Worm (Caenorhabditis elegans) whole organism, L1 larva: ENCODE results near the gene cpna-2.

Source experiments
- ces-1 ChIP-seq: fragments of 150-350 bp; optimal IDR thresholded peaks from 2 replicates; lab custom pipeline; 2014; ENCODE audit warnings: missing biosample characterization, missing genetic modification reagents, missing genetic modification characterization
- lin-15B ChIP-seq: fragments of 150-350 bp; sonication (generic microtip); optimal IDR thresholded peaks from 3 replicates; lab custom pipeline; 2014; ENCODE audit warnings: missing biosample characterization, missing genetic modification characterization
- mdl-1 ChIP-seq, 2 experiments: fragments of 150-350 bp; optimal IDR thresholded peaks; 2 replicates each; lab custom pipeline; 2014 to 2017; ENCODE audit warnings: missing biosample characterization in 2 of 2, missing genetic modification characterization in 2 of 2, inconsistent platforms in 1 of 2
- nhr-237 ChIP-seq: fragments of 150-350 bp; optimal IDR thresholded peaks from 2 replicates; lab custom pipeline; 2014; ENCODE audit warnings: missing biosample characterization, missing genetic modification characterization
- nhr-28 ChIP-seq: fragments of 150-350 bp; optimal IDR thresholded peaks from 2 replicates; lab custom pipeline; 2014; ENCODE audit warnings: missing biosample characterization, missing genetic modification characterization
- tbx-2 ChIP-seq: sonication (generic microtip); optimal IDR thresholded peaks from 2 replicates; lab custom pipeline; 2016; ENCODE audit warnings: missing genetic modification characterization, missing compliant biosample characterization
- ztf-4 ChIP-seq: fragments of 150-350 bp; optimal IDR thresholded peaks from 2 replicates; lab custom pipeline; 2014; ENCODE audit warnings: missing biosample characterization, missing genetic modification characterization

DNA sequence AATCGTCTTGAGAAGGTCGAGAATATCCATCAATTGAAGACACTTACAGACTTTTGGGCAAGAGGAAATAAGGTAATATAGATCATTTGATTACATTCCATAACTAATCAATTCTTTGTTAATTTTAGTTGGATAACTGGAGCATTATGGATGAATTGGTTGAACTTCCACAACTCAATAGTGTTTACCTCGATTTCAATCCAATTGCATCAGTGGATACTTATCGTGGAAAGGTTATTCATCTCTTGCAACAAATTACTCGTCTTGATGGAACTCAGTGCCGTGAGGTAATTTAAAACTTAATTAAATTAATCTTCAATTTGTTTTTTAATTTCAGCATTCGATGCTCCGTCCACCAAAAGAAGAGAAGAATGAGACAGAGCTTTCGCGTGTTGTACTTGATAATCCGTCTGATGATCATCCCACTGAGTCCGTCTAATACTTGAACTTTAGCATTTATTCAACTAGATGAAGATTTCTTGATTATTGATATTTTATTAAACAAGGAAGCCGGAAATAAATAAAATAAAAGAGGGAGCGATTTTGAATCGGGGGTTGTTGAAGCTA, 48.8 kb downstream of the cpna-2 start:
- TF ChIP-seq ztf-4 (tag; lab: Kevin White, UChicago) (no peak), mdl-1 (tag; optimal IDR thresholded peaks at IDR 0.05; lab: Kevin White, UChicago) (no peak), ces-1 (no peak), tbx-2 (tag; lab: Kevin White, UChicago) (no peak), nhr-28 (tag; lab: Kevin White, UChicago) (no peak), nhr-237 (tag; lab: Kevin White, UChicago) (no peak), lin-15B (no peak)
